Worm (Caenorhabditis elegans): ENCODE data around the gene srxa-18.

The srxa-18 gene

DNA sequence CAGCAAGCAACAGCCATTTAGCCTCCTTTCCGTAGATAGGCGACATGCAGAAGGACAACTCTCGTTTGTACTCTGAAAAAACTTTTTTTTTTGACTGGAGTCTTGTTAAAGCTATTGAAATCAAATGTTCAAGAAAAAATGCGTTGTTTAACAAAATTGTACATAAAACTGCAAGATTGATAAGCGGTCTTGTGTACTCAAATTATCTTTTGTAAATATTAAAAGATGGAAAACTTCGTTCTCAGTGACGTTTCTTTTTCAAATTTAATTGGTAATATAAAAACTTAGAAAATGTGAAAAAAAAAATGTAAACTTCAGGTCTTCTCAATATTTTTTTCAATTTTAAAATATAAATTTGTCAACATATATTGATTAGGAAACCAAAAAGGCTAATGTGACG is 9.7 kb downstream of the srxa-18 start:
- TF ChIP-seq pha-4 (tag; optimal IDR thresholded peaks at IDR 0.05) (no peak), syd-9 (tag; optimal IDR thresholded peaks at IDR 0.05) (no peak), ttx-3 (tag; optimal IDR thresholded peaks at IDR 0.05) (no peak), ceh-45 (GFP tag; IDR thresholded peaks at IDR 0.05) (no peak), rnt-1 (tag; optimal IDR thresholded peaks at IDR 0.05) (no peak), T23F11.4 (GFP tag; optimal IDR thresholded peaks at IDR 0.05) (no peak), hlh-6 (tag; optimal IDR thresholded peaks at IDR 0.05) (no peak), C08G9.2 (tag; optimal IDR thresholded peaks at IDR 0.05) (no peak), ceh-22 (tag; optimal IDR thresholded peaks at IDR 0.05) (no peak), hlh-13 (GFP tag; optimal IDR thresholded peaks at IDR 0.05) (no peak)

DNA sequence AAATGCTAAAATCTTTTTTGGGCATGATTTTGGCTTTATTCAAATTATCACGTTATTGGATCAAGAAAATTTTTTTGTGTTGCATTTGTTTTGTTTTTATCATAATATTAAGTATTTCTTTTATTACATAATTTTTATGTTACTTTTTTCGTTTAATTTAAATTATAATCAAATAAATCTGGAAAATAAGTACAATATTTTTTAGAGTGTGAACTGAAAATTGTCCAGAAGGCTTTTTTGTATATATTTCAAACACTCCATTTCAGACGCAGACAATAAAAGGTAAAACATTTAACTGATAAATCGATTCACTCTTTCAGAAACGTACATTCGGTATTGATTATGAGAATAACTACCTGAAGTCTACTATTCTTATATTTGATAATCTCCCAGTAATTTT is 13.5 kb downstream of the srxa-18 start, which contains the start of gene C08B6.11:
TSS of gene C08B6.11 (plus strand) at position 301 of the 400 bp plus-strand sequence.
- TF ChIP-seq syd-9 (tag; optimal IDR thresholded peaks at IDR 0.05) (no peak), ttx-3 (tag; optimal IDR thresholded peaks at IDR 0.05) (no peak), ceh-22 (tag; optimal IDR thresholded peaks at IDR 0.05) (no peak), eyg-1 (tag; optimal IDR thresholded peaks at IDR 0.05) (no peak), sox-4 (tag; optimal IDR thresholded peaks at IDR 0.05) (no peak), ets-4 (tag; optimal IDR thresholded peaks at IDR 0.05) (no peak), elt-4 (tag; optimal IDR thresholded peaks at IDR 0.05) (no peak), T23F11.4 (GFP tag; optimal IDR thresholded peaks at IDR 0.05) (no peak), hlh-30 (tag; optimal IDR thresholded peaks at IDR 0.05; ENCODE audit: insufficient read depth) (no peak), pqm-1 (tag; optimal IDR thresholded peaks at IDR 0.05) (no peak), unc-3 (GFP tag; conservative IDR thresholded peaks at IDR 0.05) (no peak), unc-3 (tag; optimal IDR thresholded peaks at IDR 0.05) (no peak), ceh-6 (GFP tag; optimal IDR thresholded peaks at IDR 0.05) (no peak), tbx-2 (tag; optimal IDR thresholded peaks at IDR 0.05) (no peak), ceh-9 (tag; optimal IDR thresholded peaks at IDR 0.05) (no peak)

DNA sequence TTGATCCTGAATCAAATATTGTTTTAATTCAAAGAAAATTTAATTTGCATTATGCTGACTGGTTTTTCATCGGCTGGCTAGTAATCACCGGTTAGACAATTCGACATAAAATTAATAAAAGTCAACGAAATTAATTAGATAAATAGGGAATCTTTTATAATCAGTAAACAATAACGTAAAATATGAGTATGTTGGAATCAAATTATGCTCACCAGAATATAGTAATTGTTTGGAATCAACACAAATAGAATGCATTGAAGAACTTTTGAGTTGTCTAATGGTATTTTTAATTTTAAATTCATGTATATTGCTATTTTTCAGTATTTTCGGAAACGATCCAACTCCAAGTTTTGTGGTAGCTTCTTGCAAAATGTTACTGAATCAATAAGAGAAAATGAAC is 15.4 kb downstream of the srxa-18 start, which contains the start of gene C08B6.2:
TSS of gene C08B6.2 (plus strand) at position 301 of the 400 bp plus-strand sequence.
- TF ChIP-seq ceh-31 (tag; optimal IDR thresholded peaks at IDR 0.05) (no peak), madf-2 (tag; optimal IDR thresholded peaks at IDR 0.05) (no peak)

DNA sequence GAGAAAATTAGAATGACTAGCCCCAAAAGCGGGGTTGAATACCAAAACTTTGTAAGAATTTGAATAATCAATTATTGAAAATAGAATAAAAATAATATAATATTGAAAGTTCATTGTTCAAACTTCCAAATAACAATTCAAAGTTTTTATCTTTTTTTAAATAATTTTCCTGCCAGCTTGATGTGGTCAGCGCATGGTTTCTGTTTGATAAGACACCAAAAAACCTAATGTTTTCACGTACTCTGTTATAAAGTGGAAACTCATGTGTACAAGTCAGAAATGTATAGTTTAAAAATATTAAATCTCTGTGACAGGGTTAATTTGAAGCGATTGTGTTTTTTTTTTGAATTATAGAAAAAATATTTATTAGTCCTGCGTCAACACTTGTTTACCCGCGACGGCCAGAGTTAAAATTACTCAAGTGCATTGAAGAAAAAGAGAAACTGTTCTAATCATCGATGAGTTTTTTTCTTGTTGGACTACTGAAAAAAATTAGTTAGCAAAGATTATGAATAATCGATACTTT is 15.9 kb downstream of the srxa-18 start, which contains the start of gene ugt-17:
TSS of gene ugt-17 (minus strand) at position 180 of the 526 bp plus-strand sequence.
- no peak for TF ChIP-seq ets-4 (tag; optimal IDR thresholded peaks at IDR 0.05)
- TF ChIP-seq pax-1 (tag; optimal IDR thresholded peaks at IDR 0.05), result no peak
- no peak for TF ChIP-seq hlh-8 (tag; optimal IDR thresholded peaks at IDR 0.05)
- no peak for TF ChIP-seq F13H6.1 (tag; optimal IDR thresholded peaks at IDR 0.05)
- TF ChIP-seq pqm-1 (tag; optimal IDR thresholded peaks at IDR 0.05), result no peak
- no peak for TF ChIP-seq elt-2 (tag; optimal IDR thresholded peaks at IDR 0.05)
- no peak for TF ChIP-seq ceh-45 (GFP tag; IDR thresholded peaks at IDR 0.05)
- no peak for TF ChIP-seq fax-1 (tag; optimal IDR thresholded peaks at IDR 0.05)
- TF ChIP-seq ceh-6 (GFP tag; optimal IDR thresholded peaks at IDR 0.05), result no peak

DNA sequence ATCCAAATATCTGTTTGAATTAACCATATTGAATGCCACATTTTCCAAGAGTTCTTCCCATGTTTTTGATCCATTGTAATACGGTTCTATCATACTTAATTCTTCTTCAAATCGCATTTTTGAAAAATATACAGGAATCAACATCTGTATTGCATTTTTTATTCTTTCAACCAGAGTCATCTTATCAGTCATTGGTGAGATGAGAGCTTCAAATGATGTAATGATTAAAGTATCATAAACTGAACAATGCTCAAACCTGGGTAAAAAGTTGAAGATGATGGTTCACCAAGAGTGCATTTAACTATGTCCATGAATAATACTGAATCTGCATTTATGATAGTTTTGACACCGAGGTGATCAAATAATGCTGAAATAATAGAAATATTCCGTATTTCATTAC is 17.0 kb downstream of the srxa-18 start:
- TF ChIP-seq sox-2 (GFP tag; IDR thresholded peaks at IDR 0.05) (no peak), che-1 (tag; optimal IDR thresholded peaks at IDR 0.05) (no peak), pag-3 (tag; optimal IDR thresholded peaks at IDR 0.05; ENCODE audit: borderline replicate concordance) (no peak), fkh-6 (tag; optimal IDR thresholded peaks at IDR 0.05) (no peak), ceh-18 (tag; optimal IDR thresholded peaks at IDR 0.05) (no peak), pax-1 (tag; optimal IDR thresholded peaks at IDR 0.05) (no peak), fkh-10 (GFP tag; optimal IDR thresholded peaks at IDR 0.05) (no peak), ref-2 (tag; optimal IDR thresholded peaks at IDR 0.05) (no peak), nhr-232 (tag; optimal IDR thresholded peaks at IDR 0.05) (no peak), ceh-9 (tag; optimal IDR thresholded peaks at IDR 0.05) (no peak), ceh-14 (tag; optimal IDR thresholded peaks at IDR 0.05) (no peak), npax-4 (tag; optimal IDR thresholded peaks at IDR 0.05) (no peak), unc-86 (tag; optimal IDR thresholded peaks at IDR 0.05) (no peak), ceh-45 (GFP tag; IDR thresholded peaks at IDR 0.05) (no peak), ceh-31 (tag; optimal IDR thresholded peaks at IDR 0.05) (no peak), ceh-6 (GFP tag; optimal IDR thresholded peaks at IDR 0.05) (no peak), ztf-16 (tag; optimal IDR thresholded peaks at IDR 0.05) (no peak), ahr-1 (tag; optimal IDR thresholded peaks at IDR 0.05) (no peak), dve-1 (tag; optimal IDR thresholded peaks at IDR 0.05) (no peak)

All from whole organism, late embryonic.